Worm (Caenorhabditis elegans): Measurements from ENCODE around the gene F49H12.3.

ce11 chrX:2075169-2075568 lies 9.0 kb upstream of the F49H12.3 start:
- no peak for TF ChIP-seq T22C8.4 (GFP tag; IDR thresholded peaks at IDR 0.05)
- no peak for TF ChIP-seq cog-1 (tag; optimal IDR thresholded peaks at IDR 0.05)
- no peak for TF ChIP-seq klf-2 (GFP tag; conservative IDR thresholded peaks at IDR 0.05)
- TF ChIP-seq flt-1 (GFP tag; IDR thresholded peaks at IDR 0.05) = no peak
- no peak for TF ChIP-seq ref-1 (GFP tag; conservative IDR thresholded peaks at IDR 0.05)
